Worm (Caenorhabditis elegans): Measurements from ENCODE around the gene his-41.

his-41 gene

ce11 chrV:9582594-9583322, 37.4 kb downstream of the his-41 start, which contains the start of gene rtfo-1:
Gene rtfo-1, minus strand, starts transcription at chrV:9582644.
- TF ChIP-seq eor-1 (tag; optimal IDR thresholded peaks at IDR 0.05) (no peak), nhr-43 (tag; optimal IDR thresholded peaks at IDR 0.05; ENCODE audit: poor library complexity, severe bottlenecking) (peak; percentile 45), nhr-23 (tag; optimal IDR thresholded peaks at IDR 0.05) (peak; percentile 35), mdl-1 (tag; optimal IDR thresholded peaks at IDR 0.05) (no peak), hmg-11 (tag; optimal IDR thresholded peaks at IDR 0.05) (peak; percentile 62), nhr-25 (tag; optimal IDR thresholded peaks at IDR 0.05) (peak; percentile 18), pha-4 (tag; optimal IDR thresholded peaks at IDR 0.05) (peak; percentile 60), ztf-4 (tag; optimal IDR thresholded peaks at IDR 0.05) (no peak), snpc-4 (tag; optimal IDR thresholded peaks at IDR 0.05) (peak; percentile 4), elt-2 (tag; optimal IDR thresholded peaks at IDR 0.05) (peak; percentile 4)

ce11 chrV:9583323-9583644, 37.9 kb downstream of the his-41 start, which contains the start of gene K09G1.1:
Gene K09G1.1, plus strand, starts transcription at chrV:9583545.
- TF ChIP-seq snpc-4 (tag; optimal IDR thresholded peaks at IDR 0.05) (no peak), ceh-9 (tag; optimal IDR thresholded peaks at IDR 0.05) (no peak), nhr-23 (tag; optimal IDR thresholded peaks at IDR 0.05) (no peak), mml-1 (tag; optimal IDR thresholded peaks at IDR 0.05) (no peak), ztf-11 (tag; optimal IDR thresholded peaks at IDR 0.05) (no peak), elt-3 (tag; optimal IDR thresholded peaks at IDR 0.05) (no peak), fos-1 (tag; optimal IDR thresholded peaks at IDR 0.05) (no peak), lin-39 (tag; optimal IDR thresholded peaks at IDR 0.05) (no peak)

DNA sequence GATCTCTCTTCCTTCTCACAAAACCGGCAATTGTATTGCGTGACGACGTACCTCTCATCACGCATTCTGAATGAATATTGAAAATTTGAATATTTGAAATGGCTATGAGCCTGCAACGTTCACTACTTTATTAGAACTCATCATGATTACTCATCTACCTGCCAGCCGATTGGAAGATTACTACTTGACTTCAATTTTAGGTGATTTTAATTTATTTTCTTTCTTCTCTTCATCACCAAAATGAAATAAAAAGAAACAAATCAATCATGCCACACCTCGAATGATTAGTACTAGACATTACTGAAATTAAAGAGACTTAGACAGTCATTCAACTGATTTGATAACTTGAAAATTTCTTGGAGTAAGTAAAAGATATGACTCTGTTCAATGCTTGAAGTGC, 38.9 kb downstream of the his-41 start:
- no peak for TF ChIP-seq egl-5 (tag; optimal IDR thresholded peaks at IDR 0.05)
- no peak for TF ChIP-seq nhr-76 (tag; optimal IDR thresholded peaks at IDR 0.05)
- no peak for TF ChIP-seq daf-12 (tag; optimal IDR thresholded peaks at IDR 0.05)
- no peak for TF ChIP-seq ZK546.5 (tag; optimal IDR thresholded peaks at IDR 0.05)
- TF ChIP-seq pqm-1 (tag; optimal IDR thresholded peaks at IDR 0.05) = no peak
- TF ChIP-seq fkh-10 (GFP tag; optimal IDR thresholded peaks at IDR 0.05) = no peak
- TF ChIP-seq nhr-12 (tag; optimal IDR thresholded peaks at IDR 0.05) = no peak
- no peak for TF ChIP-seq mml-1 (tag; optimal IDR thresholded peaks at IDR 0.05)
- TF ChIP-seq R02D3.7 (tag; optimal IDR thresholded peaks at IDR 0.05) = no peak
- no peak for TF ChIP-seq elt-2 (tag; optimal IDR thresholded peaks at IDR 0.05)
- no peak for TF ChIP-seq nhr-23 (tag; optimal IDR thresholded peaks at IDR 0.05)
- TF ChIP-seq aly-2 (tag; optimal IDR thresholded peaks at IDR 0.05) = no peak
- no peak for TF ChIP-seq fos-1 (tag; optimal IDR thresholded peaks at IDR 0.05)
- TF ChIP-seq ceh-9 (tag; optimal IDR thresholded peaks at IDR 0.05) = no peak
- no peak for TF ChIP-seq ceh-82 (tag; optimal IDR thresholded peaks at IDR 0.05)
- TF ChIP-seq nfya-1 (tag; optimal IDR thresholded peaks at IDR 0.05; ENCODE audit: insufficient read depth) = no peak
- TF ChIP-seq mdl-1 (tag; optimal IDR thresholded peaks at IDR 0.05) = no peak
- no peak for TF ChIP-seq elt-1 (tag; optimal IDR thresholded peaks at IDR 0.05)
- TF ChIP-seq nhr-237 (tag; optimal IDR thresholded peaks at IDR 0.05) = no peak
- no peak for TF ChIP-seq nhr-28 (tag; optimal IDR thresholded peaks at IDR 0.05)

DNA sequence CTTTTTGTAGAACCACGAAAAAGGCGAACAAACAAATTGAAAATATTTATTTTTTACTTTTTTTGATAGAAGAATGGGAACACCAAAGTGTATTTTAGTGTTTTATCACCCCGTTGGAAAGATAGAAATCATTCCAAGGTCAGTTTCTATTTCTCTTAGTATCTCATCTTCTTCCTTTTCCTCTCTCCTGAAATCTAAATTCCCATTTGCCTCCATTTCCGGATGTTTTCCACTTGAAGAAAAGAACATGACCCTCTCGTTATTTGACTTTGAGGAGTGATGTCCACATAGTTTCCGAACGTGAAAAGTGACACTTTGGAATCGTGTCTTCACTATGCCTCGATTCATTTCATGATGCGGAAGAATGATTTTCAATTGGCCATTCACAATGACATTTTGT, 42.3 kb downstream of the his-41 start:
- no peak for TF ChIP-seq lsy-12 (tag; optimal IDR thresholded peaks at IDR 0.05)
- no peak for TF ChIP-seq aly-2 (tag; optimal IDR thresholded peaks at IDR 0.05)
- no peak for TF ChIP-seq nhr-25 (tag; optimal IDR thresholded peaks at IDR 0.05)
- TF ChIP-seq nhr-43 (tag; optimal IDR thresholded peaks at IDR 0.05; ENCODE audit: poor library complexity, severe bottlenecking) = no peak
- TF ChIP-seq ceh-82 (tag; optimal IDR thresholded peaks at IDR 0.05) = no peak
- no peak for TF ChIP-seq nhr-11 (tag; optimal IDR thresholded peaks at IDR 0.05)
- no peak for TF ChIP-seq eor-1 (tag; optimal IDR thresholded peaks at IDR 0.05)
- TF ChIP-seq fkh-10 (GFP tag; optimal IDR thresholded peaks at IDR 0.05) = no peak
- TF ChIP-seq mdl-1 (tag; optimal IDR thresholded peaks at IDR 0.05) = no peak
- no peak for TF ChIP-seq ceh-16 (tag; optimal IDR thresholded peaks at IDR 0.05)
- no peak for TF ChIP-seq jun-1 (tag; optimal IDR thresholded peaks at IDR 0.05)
- TF ChIP-seq egl-27 (tag; optimal IDR thresholded peaks at IDR 0.05) = no peak
- TF ChIP-seq nhr-67 (tag; optimal IDR thresholded peaks at IDR 0.05) = no peak
- no peak for TF ChIP-seq ceh-28 (tag; optimal IDR thresholded peaks at IDR 0.05)

All from whole organism, L3 larva.